Worm (Caenorhabditis elegans): ENCODE data around the gene cyp-13A4.

ce11 chrII:9826946-9827345 lies 29.4 kb upstream of the cyp-13A4 start:
- no peak for TF ChIP-seq lsy-2 (tag; optimal IDR thresholded peaks at IDR 0.05)
- TF ChIP-seq snpc-4 (tag; optimal IDR thresholded peaks at IDR 0.05): no peak
- TF ChIP-seq mab-5 (tag; optimal IDR thresholded peaks at IDR 0.05): no peak
- no peak for TF ChIP-seq unc-62 (GFP tag; optimal IDR thresholded peaks at IDR 0.05)
